Fruit fly (Drosophila melanogaster) whole organism, prepupa: ENCODE results near the gene Atac3.

Experiments used
- Blimp-1 ChIP-seq: fragments of 200-800 bp; sonication (Bioruptor generic); optimal IDR thresholded peaks from 3 replicates; lab custom pipeline; 2017; ENCODE audit warnings: missing biosample characterization, missing genetic modification characterization, mild to moderate bottlenecking, moderate library complexity, missing genetic modification reagents
- CG10631 ChIP-seq: fragments of 200-800 bp; sonication (Bioruptor generic); optimal IDR thresholded peaks from 2 replicates; lab custom pipeline; 2016; ENCODE audit warnings: missing biosample characterization, missing genetic modification characterization
- CG10669 ChIP-seq: fragments of 200-800 bp; sonication (Bioruptor generic); optimal IDR thresholded peaks from 3 replicates; lab custom pipeline; 2018; ENCODE audit warnings: missing biosample characterization, mild to moderate bottlenecking, missing genetic modification characterization, moderate library complexity
- CG11762 ChIP-seq: fragments of 200-800 bp; sonication (Bioruptor generic); optimal IDR thresholded peaks from 3 replicates; lab custom pipeline; 2016; ENCODE audit warnings: missing biosample characterization, missing genetic modification characterization; ENCODE audit not compliant: insufficient read depth
- CG15336 ChIP-seq: fragments of 200-800 bp; sonication (Bioruptor generic); IDR thresholded peaks from 2 replicates; pipeline ENCODE4 v1.3.6; 2022; ENCODE audit warnings: missing biosample characterization, missing genetic modification characterization
- CG1621 ChIP-seq: fragments of 200-800 bp; sonication (Bioruptor generic); optimal IDR thresholded peaks from 3 replicates; lab custom pipeline; 2018; ENCODE audit warnings: missing biosample characterization, mild to moderate bottlenecking, missing genetic modification characterization
- CG16779 ChIP-seq: fragments of 200-800 bp; sonication (Bioruptor generic); optimal IDR thresholded peaks from 3 replicates; lab custom pipeline; 2017; ENCODE audit warnings: missing biosample characterization, mild to moderate bottlenecking, missing genetic modification characterization
- CG3032 ChIP-seq: fragments of 200-800 bp; optimal IDR thresholded peaks from 2 replicates; lab custom pipeline; 2019; ENCODE audit warnings: missing biosample characterization, mild to moderate bottlenecking, missing genetic modification characterization, moderate library complexity
- CG31627 ChIP-seq: fragments of 200-800 bp; sonication (Bioruptor generic); optimal IDR thresholded peaks from 3 replicates; lab custom pipeline; 2016; ENCODE audit warnings: missing biosample characterization, missing genetic modification characterization
- CG32006 ChIP-seq: fragments of 200-800 bp; sonication (Bioruptor generic); optimal IDR thresholded peaks from 3 replicates; lab custom pipeline; 2017; ENCODE audit warnings: missing biosample characterization, mild to moderate bottlenecking, missing genetic modification characterization
- CG34406 ChIP-seq: fragments of 200-800 bp; sonication (Bioruptor generic); optimal IDR thresholded peaks from 3 replicates; lab custom pipeline; 2016; ENCODE audit warnings: missing biosample characterization, missing genetic modification characterization
- CG3919 ChIP-seq: fragments of 200-800 bp; sonication (Bioruptor generic); optimal IDR thresholded peaks from 3 replicates; lab custom pipeline; 2016; ENCODE audit warnings: missing biosample characterization, missing genetic modification characterization
- CG6276 ChIP-seq: fragments of 200-800 bp; sonication (Bioruptor generic); optimal IDR thresholded peaks from 2 replicates; lab custom pipeline; 2017; ENCODE audit warnings: missing biosample characterization, mild to moderate bottlenecking, missing genetic modification characterization
- CG6808 ChIP-seq: fragments of 200-800 bp; sonication (Bioruptor generic); optimal IDR thresholded peaks from 3 replicates; lab custom pipeline; 2017; ENCODE audit warnings: missing biosample characterization, missing genetic modification characterization, mild to moderate bottlenecking, moderate library complexity, missing genetic modification reagents
- CG6854 ChIP-seq: fragments of 200-800 bp; sonication (Bioruptor generic); optimal IDR thresholded peaks from 2 replicates; lab custom pipeline; 2017; ENCODE audit warnings: missing biosample characterization, mild to moderate bottlenecking, missing genetic modification characterization
- CG7368 ChIP-seq: fragments of 200-800 bp; sonication (Bioruptor generic); optimal IDR thresholded peaks from 3 replicates; lab custom pipeline; 2016; ENCODE audit warnings: missing biosample characterization, missing genetic modification characterization
- CG8119 ChIP-seq: fragments of 200-800 bp; sonication (Bioruptor generic); IDR thresholded peaks from 3 replicates; pipeline ENCODE4 v1.3.6; 2022; ENCODE audit warnings: missing biosample characterization, missing genetic modification characterization
- CG9139 ChIP-seq: fragments of 200-800 bp; sonication (Bioruptor generic); optimal IDR thresholded peaks from 3 replicates; lab custom pipeline; 2017; ENCODE audit warnings: missing biosample characterization, mild to moderate bottlenecking, missing genetic modification characterization
- Eip75B ChIP-seq: fragments of 200-800 bp; sonication (Bioruptor generic); optimal IDR thresholded peaks from 3 replicates; lab custom pipeline; 2016; ENCODE audit warnings: missing biosample characterization, missing genetic modification characterization
- Eip78C ChIP-seq: fragments of 200-800 bp; sonication (Bioruptor generic); peaks from one replicate; lab custom pipeline; 2016; ENCODE audit warnings: missing biosample characterization, missing genetic modification characterization
- Eip93F ChIP-seq: fragments of 200-800 bp; sonication (Bioruptor generic); optimal IDR thresholded peaks from 2 replicates; lab custom pipeline; 2016; ENCODE audit warnings: missing biosample characterization, mild to moderate bottlenecking, missing genetic modification characterization
- Ets96B ChIP-seq: fragments of 200-800 bp; optimal IDR thresholded peaks from 2 replicates; lab custom pipeline; 2019; ENCODE audit warnings: missing biosample characterization, mild to moderate bottlenecking, missing genetic modification characterization, moderate library complexity
- Gug ChIP-seq: fragments of 200-800 bp; sonication (Bioruptor generic); IDR thresholded peaks from 2 replicates; pipeline ENCODE4 v1.3.6; 2022; ENCODE audit warnings: missing biosample characterization, missing genetic modification characterization
- Hr38 ChIP-seq: sonication (Bioruptor generic); optimal IDR thresholded peaks from 2 replicates; lab custom pipeline; 2016; ENCODE audit warnings: missing biosample characterization, missing genetic modification characterization
- Hr39 ChIP-seq: fragments of 200-800 bp; sonication (Bioruptor generic); optimal IDR thresholded peaks from 2 replicates; lab custom pipeline; 2016; ENCODE audit warnings: missing biosample characterization, missing genetic modification characterization
- Hr4 ChIP-seq: fragments of 200-800 bp; sonication (Bioruptor generic); optimal IDR thresholded peaks from 3 replicates; lab custom pipeline; 2016; ENCODE audit warnings: missing biosample characterization, missing genetic modification characterization
- Lpt ChIP-seq: fragments of 200-800 bp; sonication (Bioruptor generic); optimal IDR thresholded peaks from 3 replicates; lab custom pipeline; 2016; ENCODE audit warnings: missing biosample characterization, missing genetic modification characterization
- Smox ChIP-seq: fragments of 200-800 bp; sonication (Bioruptor generic); optimal IDR thresholded peaks from 3 replicates; lab custom pipeline; 2016; ENCODE audit warnings: missing biosample characterization, missing genetic modification characterization
- Sox15 ChIP-seq: fragments of 200-800 bp; sonication (Bioruptor generic); optimal IDR thresholded peaks from 3 replicates; lab custom pipeline; 2016; ENCODE audit warnings: missing biosample characterization, missing genetic modification characterization
- achi ChIP-seq: fragments of 200-800 bp; sonication (Bioruptor generic); optimal IDR thresholded peaks from 3 replicates; lab custom pipeline; 2016; ENCODE audit warnings: missing biosample characterization, missing genetic modification characterization
- acj6 ChIP-seq: fragments of 200-800 bp; sonication (Bioruptor generic); optimal IDR thresholded peaks from 3 replicates; lab custom pipeline; 2016; ENCODE audit warnings: missing biosample characterization, missing genetic modification characterization
- cyc ChIP-seq: fragments of 200-800 bp; sonication (Bioruptor generic); optimal IDR thresholded peaks from 3 replicates; lab custom pipeline; 2016; ENCODE audit warnings: missing biosample characterization, missing genetic modification characterization
- dac ChIP-seq: fragments of 200-800 bp; sonication (Bioruptor generic); optimal IDR thresholded peaks from 2 replicates; lab custom pipeline; 2017; ENCODE audit warnings: missing biosample characterization, mild to moderate bottlenecking, missing genetic modification characterization
- dsx ChIP-seq: fragments of 200-800 bp; optimal IDR thresholded peaks from 3 replicates; lab custom pipeline; 2019; ENCODE audit warnings: missing biosample characterization, mild to moderate bottlenecking, missing genetic modification characterization, moderate library complexity; ENCODE audit not compliant: poor library complexity, severe bottlenecking
- eg ChIP-seq: fragments of 200-800 bp; sonication (Bioruptor generic); IDR thresholded peaks from 3 replicates; pipeline ENCODE4 v1.3.6; 2022; ENCODE audit warnings: missing biosample characterization, missing genetic modification characterization
- esn ChIP-seq: fragments of 200-800 bp; sonication (Bioruptor generic); optimal IDR thresholded peaks from 2 replicates; lab custom pipeline; 2016; ENCODE audit warnings: missing biosample characterization, mild to moderate bottlenecking, missing genetic modification characterization, moderate library complexity
- fd59A ChIP-seq: fragments of 200-800 bp; sonication (Bioruptor generic); optimal IDR thresholded peaks from 2 replicates; lab custom pipeline; 2017; ENCODE audit warnings: missing biosample characterization, mild to moderate bottlenecking, missing genetic modification characterization, missing genetic modification reagents
- fd85E ChIP-seq: fragments of 200-800 bp; sonication (Bioruptor generic); optimal IDR thresholded peaks from 3 replicates; lab custom pipeline; 2016; ENCODE audit warnings: missing biosample characterization, missing genetic modification characterization
- fkh ChIP-seq: fragments of 200-800 bp; sonication (Bioruptor generic); optimal IDR thresholded peaks from 3 replicates; lab custom pipeline; 2017; ENCODE audit warnings: missing biosample characterization, mild to moderate bottlenecking, missing genetic modification characterization, moderate library complexity
- lz ChIP-seq: fragments of 200-800 bp; sonication (Bioruptor generic); optimal IDR thresholded peaks from 3 replicates; lab custom pipeline; 2016; ENCODE audit warnings: missing biosample characterization, missing genetic modification characterization
- net ChIP-seq: fragments of 200-800 bp; sonication (Bioruptor generic); optimal IDR thresholded peaks from 3 replicates; lab custom pipeline; 2016; ENCODE audit warnings: missing biosample characterization, missing genetic modification characterization
- pdm3 ChIP-seq: fragments of 200-800 bp; sonication (Bioruptor generic); optimal IDR thresholded peaks from 3 replicates; lab custom pipeline; 2016; ENCODE audit warnings: missing biosample characterization, missing genetic modification characterization
- salr ChIP-seq, 2 experiments: fragments of 200-800 bp; sonication (Bioruptor generic); optimal IDR thresholded peaks; 3 replicates each; lab custom pipeline; 2016 to 2018; ENCODE audit warnings: missing biosample characterization in 2 of 2, missing genetic modification characterization in 2 of 2, mild to moderate bottlenecking in 1 of 2
- ss ChIP-seq, 2 experiments: fragments of 200-800 bp; sonication (Bioruptor generic); optimal IDR thresholded peaks; 2 replicates in 1 of 2; 3 replicates in 1 of 2; lab custom pipeline; 2017 to 2018; ENCODE audit warnings: mild to moderate bottlenecking in 2 of 2, missing biosample characterization in 2 of 2, missing genetic modification characterization in 2 of 2, moderate library complexity in 1 of 2
- svp ChIP-seq: fragments of 200-800 bp; sonication (Bioruptor generic); peaks from one replicate; lab custom pipeline; 2016; ENCODE audit warnings: missing biosample characterization, missing genetic modification characterization
- topi ChIP-seq: fragments of 200-800 bp; sonication (Bioruptor generic); optimal IDR thresholded peaks from 3 replicates; lab custom pipeline; 2016; ENCODE audit warnings: missing biosample characterization, missing genetic modification characterization
- vri ChIP-seq: fragments of 200-800 bp; sonication (Bioruptor generic); optimal IDR thresholded peaks from 3 replicates; lab custom pipeline; 2016; ENCODE audit warnings: missing biosample characterization, mild to moderate bottlenecking, missing genetic modification characterization

Gene Atac3

dm6 chr3L:291583-292145, 36.1 kb downstream of the Atac3 start:
- TF ChIP-seq Lpt (GFP tag; lab: Kevin White, UChicago) (no peak), Blimp-1 (GFP tag; lab: Kevin White, UChicago) (no peak), CG11762 (no peak), Hr4 (GFP tag; lab: Kevin White, UChicago) (no peak), topi (GFP tag; lab: Kevin White, UChicago) (no peak), Sox15 (no peak), fd59A (no peak), ss (GFP tag; optimal IDR thresholded peaks at IDR 0.05; lab: Kevin White, UChicago) (no peak), Gug (no peak), Eip78C (GFP tag; lab: Kevin White, UChicago) (peak; percentile 39), CG6808 (GFP tag; lab: Kevin White, UChicago) (no peak), vri (GFP tag; lab: Kevin White, UChicago) (peak; percentile 97), CG9139 (GFP tag; lab: Kevin White, UChicago) (no peak), CG8119 (GFP tag; lab: Robert Waterston, UW) (no peak), svp (GFP tag; lab: Kevin White, UChicago) (peak; percentile 98), acj6 (GFP tag; lab: Kevin White, UChicago) (no peak), Hr38 (no peak), Eip93F (GFP tag; lab: Kevin White, UChicago) (no peak), lz (GFP tag; lab: Kevin White, UChicago) (no peak), net (GFP tag; lab: Kevin White, UChicago) (no peak), CG7368 (GFP tag; lab: Kevin White, UChicago) (no peak)

dm6 chr3L:284253-284652, 43.5 kb downstream of the Atac3 start:
- TF ChIP-seq Lpt (GFP tag; lab: Kevin White, UChicago) (peak; percentile 47), CG34406 (no peak), Hr38 (no peak), Eip78C (GFP tag; lab: Kevin White, UChicago) (peak; percentile 50), fkh (no peak), CG6808 (GFP tag; lab: Kevin White, UChicago) (peak; percentile 5), fd85E (GFP tag; lab: Kevin White, UChicago) (no peak), Ets96B (tag; lab: Kevin White, UChicago) (no peak), ss (GFP tag; optimal IDR thresholded peaks at IDR 0.05; lab: Kevin White, UChicago) (peak in 1 of 2 experiments; percentile 48), esn (no peak), CG3032 (no peak), CG32006 (GFP tag; lab: Kevin White, UChicago) (no peak), Hr39 (GFP tag; lab: Kevin White, UChicago) (no peak), Sox15 (no peak), CG15336 (GFP tag; lab: Robert Waterston, UW) (no peak), CG6276 (no peak), dac (GFP tag; lab: Kevin White, UChicago) (no peak), CG16779 (tag; lab: Kevin White, UChicago) (no peak), CG10631 (GFP tag; lab: Kevin White, UChicago) (no peak)
- TF ChIP-seq, all 60 proteins: peak for 4

- TF ChIP-seq CG10669 (GFP tag; lab: Kevin White, UChicago): no peak
- TF ChIP-seq CG3919 (GFP tag; lab: Kevin White, UChicago): peak; percentile 1
- no peak for TF ChIP-seq cyc (GFP tag; lab: Kevin White, UChicago)
- TF ChIP-seq Eip75B: no peak
- TF ChIP-seq svp (GFP tag; lab: Kevin White, UChicago): peak; percentile 82
- TF ChIP-seq CG1621: peak; percentile 77
- TF ChIP-seq pdm3: no peak
- TF ChIP-seq ss (GFP tag; optimal IDR thresholded peaks at IDR 0.05; lab: Kevin White, UChicago): peak in 1 of 2 experiments; percentile 19
- peak; percentile 40; the same call in 1 of the 3 replicates for TF ChIP-seq eg
- TF ChIP-seq CG34406: no peak
- no peak for TF ChIP-seq fd85E (GFP tag; lab: Kevin White, UChicago)
- no peak for TF ChIP-seq CG6808 (GFP tag; lab: Kevin White, UChicago)
- TF ChIP-seq dsx (GFP tag; lab: Kevin White, UChicago): no peak
- peak; percentile 53; the same call in 1 of the 2 replicates for TF ChIP-seq CG15336 (GFP tag; lab: Robert Waterston, UW)
- TF ChIP-seq CG31627: no peak
- no peak for TF ChIP-seq salr (GFP tag; optimal IDR thresholded peaks at IDR 0.05; lab: Kevin White, UChicago)
- peak; percentile 45 for TF ChIP-seq CG6854 (GFP tag; lab: Kevin White, UChicago)
- TF ChIP-seq fd59A: no peak
- TF ChIP-seq CG6276: no peak
- no peak for TF ChIP-seq Smox (GFP tag; lab: Kevin White, UChicago)
- TF ChIP-seq Blimp-1 (GFP tag; lab: Kevin White, UChicago): no peak
- no peak for TF ChIP-seq Eip78C (GFP tag; lab: Kevin White, UChicago)
- TF ChIP-seq achi (GFP tag; lab: Kevin White, UChicago): no peak
- no peak for TF ChIP-seq Eip93F (GFP tag; lab: Kevin White, UChicago)
- no peak for TF ChIP-seq Hr38
Measured at dm6 chr3L:282276-282675, 45.5 kb downstream of the Atac3 start.
